Worm (Caenorhabditis elegans): ENCODE results near the gene klp-7.
A peak's percentile ranks its signal among the peaks of the same experiment; 100 is the strongest.

Gene klp-7

ce11 chrIII:10810837-10811814, 5.4 kb downstream of the klp-7 start (continued):
- no peak for TF ChIP-seq egl-27 (tag; optimal IDR thresholded peaks at IDR 0.05)
- no peak for TF ChIP-seq dpl-1 (GFP tag; optimal IDR thresholded peaks at IDR 0.05)
- TF ChIP-seq ctbp-1 (GFP tag; IDR thresholded peaks at IDR 0.05) = peak; percentile 30; the same call in 1 of the 2 replicates
- TF ChIP-seq F44E2.7 (GFP tag; IDR thresholded peaks at IDR 0.05) = no peak
- TF ChIP-seq vab-7 (GFP tag; IDR thresholded peaks at IDR 0.05) = no peak
- no peak for TF ChIP-seq R02D3.7 (tag; optimal IDR thresholded peaks at IDR 0.05)
- TF ChIP-seq nhr-28 (tag; optimal IDR thresholded peaks at IDR 0.05) = no peak
- TF ChIP-seq D1046.2 (GFP tag; IDR thresholded peaks at IDR 0.05) = no peak
- TF ChIP-seq daf-19 (GFP tag; conservative IDR thresholded peaks at IDR 0.05) = no peak
- TF ChIP-seq zip-11 (GFP tag; IDR thresholded peaks at IDR 0.05) = no peak
- peak; percentile 24 for TF ChIP-seq unc-130 (GFP tag; optimal IDR thresholded peaks at IDR 0.05)
- TF ChIP-seq nhr-6 (tag; optimal IDR thresholded peaks at IDR 0.05) = no peak
- TF ChIP-seq lim-7 (GFP tag; IDR thresholded peaks at IDR 0.05) = peak; percentile 58
- TF ChIP-seq tag-97 (GFP tag; IDR thresholded peaks at IDR 0.05) = no peak
- TF ChIP-seq mep-1 (tag; optimal IDR thresholded peaks at IDR 0.05) = peak; percentile 11
- TF ChIP-seq T20F7.1 (GFP tag; optimal IDR thresholded peaks at IDR 0.05) = no peak
- TF ChIP-seq dve-1 (tag; optimal IDR thresholded peaks at IDR 0.05; ENCODE audit: insufficient read depth) = no peak
- TF ChIP-seq mxl-3 (GFP tag; optimal IDR thresholded peaks at IDR 0.05) = no peak
- TF ChIP-seq nhr-41 (GFP tag; IDR thresholded peaks at IDR 0.05) = no peak
- TF ChIP-seq Y5F2A.4 (GFP tag; optimal IDR thresholded peaks at IDR 0.05) = no peak
- TF ChIP-seq F26F4.8 (GFP tag; conservative IDR thresholded peaks at IDR 0.05) = no peak; the same call in 1 of the 2 replicates
- no peak for TF ChIP-seq zag-1 (tag; optimal IDR thresholded peaks at IDR 0.05)
- TF ChIP-seq ceh-28 (tag; optimal IDR thresholded peaks at IDR 0.05) = no peak
- peak; percentile 69 for TF ChIP-seq lin-38 (GFP tag; IDR thresholded peaks at IDR 0.05)
- no peak for TF ChIP-seq unc-39 (tag; optimal IDR thresholded peaks at IDR 0.05)
- peak; percentile 88 for TF ChIP-seq arid-1 (GFP tag; conservative IDR thresholded peaks at IDR 0.05)
- no peak for TF ChIP-seq ama-1 (optimal IDR thresholded peaks at IDR 0.05)
- peak; percentile 68 for TF ChIP-seq mes-2 (tag; optimal IDR thresholded peaks at IDR 0.05; ENCODE audit: poor library complexity, severe bottlenecking)
- peak in 1 of 2 experiments; percentile 26 for TF ChIP-seq lsy-2 (tag; optimal IDR thresholded peaks at IDR 0.05)
- no peak for TF ChIP-seq sdz-12 (GFP tag; optimal IDR thresholded peaks at IDR 0.05)
- TF ChIP-seq aha-1 (tag) = peak; percentile 84
- no peak for TF ChIP-seq nhr-48 (tag; optimal IDR thresholded peaks at IDR 0.05)
- no peak for TF ChIP-seq nhr-237 (tag; optimal IDR thresholded peaks at IDR 0.05)
- peak; percentile 5; the same call in 1 of the 2 replicates for TF ChIP-seq mdt-29 (GFP tag; IDR thresholded peaks at IDR 0.05)
- no peak; the same call in 1 of the 2 replicates for TF ChIP-seq egl-43 (GFP tag; IDR thresholded peaks at IDR 0.05)
- no peak for TF ChIP-seq fos-1 (tag; optimal IDR thresholded peaks at IDR 0.05)
- TF ChIP-seq hif-1 (tag; optimal IDR thresholded peaks at IDR 0.05) = peak in 1 of 2 experiments; percentile 15
- peak; percentile 4 for TF ChIP-seq lin-39 (tag; optimal IDR thresholded peaks at IDR 0.05)
- peak; percentile 78; the same call in 1 of the 2 replicates for TF ChIP-seq Y105C5A.15 (GFP tag; IDR thresholded peaks at IDR 0.05)
- no peak for TF ChIP-seq Y75B8A.6 (GFP tag; IDR thresholded peaks at IDR 0.05)
- no peak for TF ChIP-seq spr-3 (GFP tag; optimal IDR thresholded peaks at IDR 0.05)
- 0 out of 2 replicates have a peak, but pooled peaks have one; percentile 38 for TF ChIP-seq zfp-3 (GFP tag; conservative IDR thresholded peaks at IDR 0.05)
- TF ChIP-seq F49E8.2 (tag; optimal IDR thresholded peaks at IDR 0.05; ENCODE audit: borderline replicate concordance) = peak; percentile 28
- no peak for TF ChIP-seq lir-3 (tag; optimal IDR thresholded peaks at IDR 0.05)
- no peak for TF ChIP-seq nhr-42 (GFP tag; IDR thresholded peaks at IDR 0.05)
- TF ChIP-seq ceh-82 (tag; optimal IDR thresholded peaks at IDR 0.05) = no peak
- peak; percentile 24 for TF ChIP-seq dmd-6 (GFP tag; IDR thresholded peaks at IDR 0.05)
- no peak for TF ChIP-seq hlh-30 (tag; optimal IDR thresholded peaks at IDR 0.05; ENCODE audit: insufficient read depth)
- TF ChIP-seq madf-9 (GFP tag; conservative IDR thresholded peaks at IDR 0.05) = 0 out of 2 replicates have a peak, but pooled peaks have one; percentile 4
